Worm (Caenorhabditis elegans) whole organism, young adult: ENCODE data around the gene T28A8.2.

Experiments used
- B0035.1 ChIP-seq: sonication (generic microtip); optimal IDR thresholded peaks from 2 replicates; lab custom pipeline; 2016; ENCODE audit warnings: missing genetic modification characterization, mild to moderate bottlenecking, missing compliant biosample characterization, missing genotype, missing genetic modification reagents
- C06A6.2 ChIP-seq: fragments of 200-800 bp; sonication (Bioruptor generic); conservative IDR thresholded peaks from 2 replicates; pipeline ENCODE4 v1.3.6; 2022; ENCODE audit warnings: missing genetic modification characterization, missing compliant biosample characterization
- F33H1.4 ChIP-seq: fragments of 200-800 bp; sonication (Bioruptor generic); IDR thresholded peaks from 2 replicates; pipeline ENCODE4 v1.3.6; 2022; ENCODE audit warnings: missing genetic modification reagents, missing genetic modification characterization, missing compliant biosample characterization
- F37B4.10 ChIP-seq: fragments of 200-800 bp; sonication (Bioruptor generic); IDR thresholded peaks from 2 replicates; pipeline ENCODE4 v1.3.6; 2022; ENCODE audit warnings: missing genetic modification characterization, missing compliant biosample characterization
- F39B2.1 ChIP-seq: fragments of 200-800 bp; sonication (Bioruptor generic); IDR thresholded peaks from 2 replicates; pipeline ENCODE4 v1.3.6; 2022; ENCODE audit warnings: missing genetic modification reagents, missing genetic modification characterization, missing compliant biosample characterization
- F49E8.2 ChIP-seq: sonication (generic microtip); optimal IDR thresholded peaks from 3 replicates; lab custom pipeline; 2017; ENCODE audit warnings: missing genetic modification characterization, mild to moderate bottlenecking, missing compliant biosample characterization, antibody characterized with exemption, moderate library complexity; ENCODE audit not compliant: insufficient read depth
- F57A8.1 ChIP-seq: fragments of 200-800 bp; sonication (Bioruptor generic); optimal IDR thresholded peaks from 2 replicates; lab custom pipeline; 2018; ENCODE audit warnings: mild to moderate bottlenecking, missing genetic modification characterization, moderate library complexity, missing compliant biosample characterization
- K11D2.4 ChIP-seq: fragments of 200-800 bp; sonication (Bioruptor generic); IDR thresholded peaks from 2 replicates; pipeline ENCODE4 v1.3.6; 2022; ENCODE audit warnings: missing genetic modification reagents, missing genetic modification characterization, missing compliant biosample characterization
- Y53F4B.3 ChIP-seq: fragments of 200-800 bp; sonication (Bioruptor generic); IDR thresholded peaks from 2 replicates; pipeline ENCODE4 v1.3.6; 2022; ENCODE audit warnings: missing genetic modification reagents, missing genetic modification characterization, missing compliant biosample characterization
- Y56A3A.18 ChIP-seq: fragments of 200-800 bp; sonication (Bioruptor generic); IDR thresholded peaks from 2 replicates; pipeline ENCODE4 v1.3.6; 2022; ENCODE audit warnings: missing genetic modification reagents, missing genetic modification characterization, missing compliant biosample characterization
- Y67H2A.10 ChIP-seq: fragments of 200-800 bp; sonication (Bioruptor generic); conservative IDR thresholded peaks from 2 replicates; pipeline ENCODE4 v1.3.6; 2022; ENCODE audit warnings: missing genetic modification reagents, missing genetic modification characterization, missing compliant biosample characterization
- Y79H2A.3 ChIP-seq: fragments of 200-800 bp; sonication (Bioruptor generic); conservative IDR thresholded peaks from 2 replicates; pipeline ENCODE4 v1.3.6; 2022; ENCODE audit warnings: missing genetic modification reagents, missing genetic modification characterization, missing compliant biosample characterization
- ama-1 ChIP-seq, 3 experiments: fragments of 150-350 bp in 1 of 3; sonication (generic microtip) in 2 of 3; optimal IDR thresholded peaks; 2 replicates each; lab custom pipeline; 2014 to 2018; ENCODE audit warnings: missing biosample characterization in 2 of 3, missing genetic modification characterization in 2 of 3, missing genetic modification reagents in 2 of 3
- athp-1 ChIP-seq: sonication (generic microtip); optimal IDR thresholded peaks from 2 replicates; lab custom pipeline; 2017; ENCODE audit warnings: mild to moderate bottlenecking, missing genetic modification characterization, missing compliant biosample characterization
- attf-3 ChIP-seq: fragments of 200-800 bp; sonication (Bioruptor generic); conservative IDR thresholded peaks from 2 replicates; pipeline ENCODE4 v1.3.6; 2022; ENCODE audit warnings: missing genetic modification reagents, missing genetic modification characterization, missing compliant biosample characterization
- attf-5 ChIP-seq: fragments of 200-800 bp; sonication (Bioruptor generic); optimal IDR thresholded peaks from 2 replicates; lab custom pipeline; 2018; ENCODE audit warnings: mild to moderate bottlenecking, missing genetic modification characterization, missing compliant biosample characterization
- attf-6 ChIP-seq: fragments of 200-800 bp; sonication (Bioruptor generic); IDR thresholded peaks from 2 replicates; pipeline ENCODE4 v1.3.6; 2022; ENCODE audit warnings: missing genetic modification reagents, missing genetic modification characterization, missing compliant biosample characterization
- bed-1 ChIP-seq: fragments of 200-800 bp; sonication (Bioruptor generic); IDR thresholded peaks from 2 replicates; pipeline ENCODE4 v1.3.6; 2022; ENCODE audit warnings: missing genetic modification reagents, missing genetic modification characterization, missing compliant biosample characterization
- ccch-3 ChIP-seq: fragments of 200-800 bp; sonication (Bioruptor generic); optimal IDR thresholded peaks from 2 replicates; lab custom pipeline; 2018; ENCODE audit warnings: mild to moderate bottlenecking, missing genetic modification characterization, missing compliant biosample characterization
- ceh-100 ChIP-seq: fragments of 200-800 bp; sonication (Bioruptor generic); IDR thresholded peaks from 2 replicates; pipeline ENCODE4 v1.3.6; 2022; ENCODE audit warnings: missing genetic modification reagents, missing genetic modification characterization, missing compliant biosample characterization
- ceh-58 ChIP-seq: fragments of 200-800 bp; sonication (Bioruptor generic); IDR thresholded peaks from 2 replicates; pipeline ENCODE4 v1.3.6; 2022; ENCODE audit warnings: missing genetic modification characterization, missing compliant biosample characterization
- ceh-91 ChIP-seq: fragments of 200-800 bp; sonication (Bioruptor generic); IDR thresholded peaks from 2 replicates; pipeline ENCODE4 v1.3.6; 2022; ENCODE audit warnings: missing genetic modification reagents, missing genetic modification characterization, missing compliant biosample characterization
- chd-7 ChIP-seq: sonication (generic microtip); optimal IDR thresholded peaks from 2 replicates; lab custom pipeline; 2016; ENCODE audit warnings: mild to moderate bottlenecking, missing genetic modification characterization, moderate library complexity, missing compliant biosample characterization
- dox-1 ChIP-seq: fragments of 200-800 bp; sonication (Bioruptor generic); IDR thresholded peaks from 2 replicates; pipeline ENCODE4 v1.3.6; 2022; ENCODE audit warnings: missing genetic modification reagents, missing genetic modification characterization, missing compliant biosample characterization
- dpff-1 ChIP-seq: sonication (generic microtip); optimal IDR thresholded peaks from 2 replicates; lab custom pipeline; 2017; ENCODE audit warnings: mild to moderate bottlenecking, missing genetic modification characterization, missing compliant biosample characterization
- fkh-3 ChIP-seq: sonication (generic microtip); optimal IDR thresholded peaks from 2 replicates; lab custom pipeline; 2016; ENCODE audit warnings: mild to moderate bottlenecking, missing genetic modification characterization, missing compliant biosample characterization
- him-1 ChIP-seq: sonication (generic microtip); optimal IDR thresholded peaks from 2 replicates; lab custom pipeline; 2016; ENCODE audit warnings: missing genotype, missing genetic modification reagents, missing genetic modification characterization, missing compliant biosample characterization
- hlh-12 ChIP-seq: sonication (generic microtip); optimal IDR thresholded peaks from 2 replicates; lab custom pipeline; 2016; ENCODE audit warnings: missing genetic modification characterization, missing compliant biosample characterization
- hlh-26 ChIP-seq: fragments of 200-800 bp; sonication (Bioruptor generic); conservative IDR thresholded peaks from 2 replicates; pipeline ENCODE4 v1.3.6; 2022; ENCODE audit warnings: missing genetic modification reagents, missing genetic modification characterization, missing compliant biosample characterization
- hsf-1 ChIP-seq: fragments of 200-800 bp; sonication (Bioruptor generic); IDR thresholded peaks from 2 replicates; pipeline ENCODE4 v1.3.6; 2022; ENCODE audit warnings: missing genetic modification reagents, missing genetic modification characterization, missing compliant biosample characterization
- lin-26 ChIP-seq: fragments of 200-800 bp; sonication (Bioruptor generic); IDR thresholded peaks from 2 replicates; pipeline ENCODE4 v1.3.6; 2022; ENCODE audit warnings: missing genetic modification reagents, missing genetic modification characterization, missing compliant biosample characterization
- lin-54 ChIP-seq: fragments of 200-800 bp; sonication (Bioruptor generic); optimal IDR thresholded peaks from 2 replicates; lab custom pipeline; 2018; ENCODE audit warnings: mild to moderate bottlenecking, missing genetic modification characterization, missing compliant biosample characterization
- lir-1 ChIP-seq: fragments of 200-800 bp; sonication (Bioruptor generic); conservative IDR thresholded peaks from 2 replicates; pipeline ENCODE4 v1.3.6; 2022; ENCODE audit warnings: missing genetic modification reagents, missing genetic modification characterization, missing compliant biosample characterization
- madf-8 ChIP-seq: fragments of 200-800 bp; sonication (Bioruptor generic); conservative IDR thresholded peaks from 2 replicates; pipeline ENCODE4 v1.3.6; 2022; ENCODE audit warnings: missing genetic modification reagents, missing genetic modification characterization, missing compliant biosample characterization
- nfyb-1 ChIP-seq: fragments of 200-800 bp; sonication (Bioruptor generic); IDR thresholded peaks from 2 replicates; pipeline ENCODE4 v1.3.6; 2022; ENCODE audit warnings: missing genetic modification reagents, missing genetic modification characterization, missing compliant biosample characterization
- nhr-179 ChIP-seq: sonication (generic microtip); optimal IDR thresholded peaks from 2 replicates; lab custom pipeline; 2016; ENCODE audit warnings: mild to moderate bottlenecking, missing genetic modification characterization, missing compliant biosample characterization
- nhr-90 ChIP-seq: sonication (generic microtip); optimal IDR thresholded peaks from 2 replicates; lab custom pipeline; 2016; ENCODE audit warnings: missing genotype, mild to moderate bottlenecking, missing genetic modification characterization, missing compliant biosample characterization
- pha-4 ChIP-seq: fragments of 150-350 bp; sonication (generic microtip); optimal IDR thresholded peaks from 2 replicates; lab custom pipeline; 2014; ENCODE audit warnings: missing biosample characterization, missing genetic modification reagents, missing genetic modification characterization
- rec-8 ChIP-seq, 2 experiments: sonication (generic microtip); optimal IDR thresholded peaks; 2 replicates each; lab custom pipeline; 2016; ENCODE audit warnings: mild to moderate bottlenecking in 2 of 2, missing genetic modification characterization in 2 of 2, missing genetic modification reagents in 2 of 2, missing genotype in 2 of 2, missing biosample characterization in 1 of 2, missing compliant biosample characterization in 1 of 2, moderate library complexity in 1 of 2
- repo-1 ChIP-seq: sonication (generic microtip); optimal IDR thresholded peaks from 2 replicates; lab custom pipeline; 2017; ENCODE audit warnings: mild to moderate bottlenecking, missing genetic modification characterization, missing compliant biosample characterization
- snpc-1.3 ChIP-seq: sonication (generic microtip); optimal IDR thresholded peaks from 2 replicates; lab custom pipeline; 2017; ENCODE audit warnings: missing genetic modification characterization, mild to moderate bottlenecking, missing compliant biosample characterization, antibody characterized with exemption, moderate library complexity, missing genotype, missing genetic modification reagents; ENCODE audit not compliant: insufficient read depth
- snpc-4 ChIP-seq, 5 experiments: fragments of 150-350 bp in 1 of 5; sonication (generic microtip) in 4 of 5; optimal IDR thresholded peaks; 2 replicates each; lab custom pipeline; 2014 to 2018; ENCODE audit warnings: missing genetic modification characterization in 5 of 5, missing biosample characterization in 3 of 5, antibody characterized with exemption in 2 of 5, mild to moderate bottlenecking in 2 of 5, missing compliant biosample characterization in 2 of 5, missing genotype in 2 of 5, moderate library complexity in 2 of 5, missing genetic modification reagents in 1 of 5
- unc-130 ChIP-seq: sonication (generic microtip); optimal IDR thresholded peaks from 2 replicates; lab custom pipeline; 2016; ENCODE audit warnings: missing genetic modification reagents, missing genetic modification characterization, missing compliant biosample characterization
- unc-62 ChIP-seq: fragments of 150-350 bp; optimal IDR thresholded peaks from 2 replicates; lab custom pipeline; 2014; ENCODE audit warnings: missing biosample characterization, missing genetic modification reagents, missing genetic modification characterization
- ztf-28 ChIP-seq: fragments of 200-800 bp; sonication (Bioruptor generic); IDR thresholded peaks from 2 replicates; pipeline ENCODE4 v1.3.6; 2022; ENCODE audit warnings: missing genetic modification reagents, missing genetic modification characterization, missing compliant biosample characterization

Gene T28A8.2

DNA sequence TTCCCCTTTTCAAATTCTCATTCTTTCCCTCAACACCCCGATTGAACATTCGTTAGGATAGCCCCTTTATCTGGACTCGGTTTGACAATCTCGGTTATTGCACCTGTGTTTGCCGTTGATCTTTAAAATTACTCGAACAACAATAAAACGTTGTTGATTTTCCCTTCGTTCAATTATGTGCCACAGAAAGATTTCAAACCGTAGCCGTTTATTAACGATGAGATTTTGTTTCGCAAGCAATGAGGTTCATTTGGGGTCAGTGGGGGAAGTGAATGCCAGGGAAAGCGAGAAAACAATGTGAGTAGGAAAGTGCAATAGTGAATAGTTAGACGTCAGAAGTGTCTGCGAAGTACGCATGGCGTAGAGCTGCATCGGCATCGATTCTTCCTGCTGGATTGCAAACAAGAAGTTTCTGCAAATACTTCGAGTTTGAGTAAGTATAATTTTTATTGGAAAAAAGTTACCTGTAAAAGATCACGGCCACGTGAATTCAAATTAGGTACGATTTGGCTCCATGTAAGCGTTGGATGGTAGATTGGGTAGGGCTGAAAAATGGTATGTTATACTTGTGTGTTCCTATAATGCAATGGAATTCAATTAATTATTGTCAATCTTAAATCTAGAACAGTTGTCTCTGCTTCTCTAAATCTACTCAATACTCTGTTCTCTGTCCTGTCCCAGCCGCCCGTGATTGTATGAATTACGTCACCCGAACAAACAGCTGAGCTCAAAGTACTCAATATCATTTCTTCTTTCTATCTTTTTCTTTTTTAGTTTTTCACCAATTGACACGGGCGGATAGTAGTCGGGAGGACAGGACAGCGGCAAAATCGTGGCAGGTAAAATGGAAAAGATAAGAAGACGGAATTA is 30.7 kb downstream of the T28A8.2 start, which contains the start of gene kel-3:
Gene kel-3, plus strand, starts transcription at position 328 of the 870 bp plus-strand sequence.
- peak; percentile 98 for TF ChIP-seq fkh-3 (tag; lab: Kevin White, UChicago)
- TF ChIP-seq hlh-26 (GFP tag; lab: Robert Waterston, UW), result no peak
- TF ChIP-seq ama-1 (optimal IDR thresholded peaks at IDR 0.05; lab: Kevin White, UChicago), result peak; percentile 97
- peak; percentile 50 to 96 for TF ChIP-seq ama-1 (GFP tag; optimal IDR thresholded peaks at IDR 0.05; lab: Kevin White, UChicago)
- TF ChIP-seq F37B4.10, result 0 out of 2 replicates have a peak, but pooled peaks have one; percentile 57
- TF ChIP-seq ztf-28 (GFP tag; lab: Robert Waterston, UW), result 0 out of 2 replicates have a peak, but pooled peaks have one; percentile 47
- TF ChIP-seq bed-1 (GFP tag; lab: Robert Waterston, UW), result peak; percentile 82; the same call in 1 of the 2 replicates
- no peak for TF ChIP-seq snpc-4 (GFP tag; optimal IDR thresholded peaks at IDR 0.05; lab: Kevin White, UChicago)
- TF ChIP-seq snpc-4 (tag; optimal IDR thresholded peaks at IDR 0.05; lab: Kevin White, UChicago), result peak in 3 of 4 experiments; percentile 51 to 79 (median 56)
- TF ChIP-seq dox-1, result peak; percentile 83
- TF ChIP-seq K11D2.4 (GFP tag; lab: Robert Waterston, UW), result peak; percentile 77; the same call in 1 of the 2 replicates
- TF ChIP-seq nhr-179, result peak; percentile 54
- TF ChIP-seq ccch-3 (GFP tag; lab: Kevin White, UChicago), result peak; percentile 42
- TF ChIP-seq athp-1 (tag; lab: Kevin White, UChicago), result peak; percentile 98
- peak; percentile 98 for TF ChIP-seq dpff-1 (tag; lab: Kevin White, UChicago)
- TF ChIP-seq attf-5 (GFP tag; lab: Kevin White, UChicago), result peak; percentile 70
- peak; percentile 84 for TF ChIP-seq F39B2.1 (GFP tag; lab: Robert Waterston, UW)
- peak; percentile 31 to 57 for TF ChIP-seq rec-8 (tag; optimal IDR thresholded peaks at IDR 0.05; lab: Kevin White, UChicago)
- peak; percentile 86 for TF ChIP-seq lin-54 (GFP tag; lab: Kevin White, UChicago)
- peak; percentile 90 for TF ChIP-seq B0035.1 (tag; lab: Kevin White, UChicago)
- peak; percentile 39 for TF ChIP-seq F57A8.1 (GFP tag; lab: Kevin White, UChicago)
- TF ChIP-seq lin-26, result peak; percentile 92
- peak; percentile 94 for TF ChIP-seq Y56A3A.18 (GFP tag; lab: Robert Waterston, UW)
- peak; percentile 54 for TF ChIP-seq him-1 (tag; lab: Kevin White, UChicago)
- peak; percentile 20; the same call in 1 of the 2 replicates for TF ChIP-seq madf-8
- peak; percentile 97 for TF ChIP-seq unc-130 (GFP tag; lab: Kevin White, UChicago)
- TF ChIP-seq attf-6 (GFP tag; lab: Robert Waterston, UW), result peak; percentile 87
- peak; percentile 96 for TF ChIP-seq chd-7 (tag; lab: Kevin White, UChicago)
- TF ChIP-seq attf-3 (GFP tag; lab: Robert Waterston, UW), result peak; percentile 32; the same call in 1 of the 2 replicates
- TF ChIP-seq nfyb-1, result peak; percentile 94
- peak; percentile 67 for TF ChIP-seq F33H1.4 (GFP tag; lab: Robert Waterston, UW)
- TF ChIP-seq ceh-100 (GFP tag; lab: Robert Waterston, UW), result peak; percentile 76
- peak; percentile 73 for TF ChIP-seq C06A6.2 (GFP tag; lab: Robert Waterston, UW)
- peak; percentile 98 for TF ChIP-seq repo-1
- peak; percentile 99 for TF ChIP-seq F49E8.2
- TF ChIP-seq snpc-1.3 (tag; lab: Kevin White, UChicago), result peak; percentile 90
- no peak for TF ChIP-seq Y53F4B.3
- TF ChIP-seq unc-62 (GFP tag; lab: Kevin White, UChicago), result no peak
- peak; percentile 89; the same call in 1 of the 2 replicates for TF ChIP-seq ceh-58 (GFP tag; lab: Robert Waterston, UW)
- peak; percentile 72 for TF ChIP-seq pha-4 (tag; lab: Kevin White, UChicago)
- TF ChIP-seq hlh-12 (tag; lab: Kevin White, UChicago), result no peak
- TF ChIP-seq ceh-91 (GFP tag; lab: Robert Waterston, UW), result no peak
- TF ChIP-seq lir-1, result no peak
- TF ChIP-seq nhr-90 (tag; lab: Kevin White, UChicago), result peak; percentile 80
- no peak for TF ChIP-seq Y67H2A.10
- peak; percentile 89 for TF ChIP-seq hsf-1 (GFP tag; lab: Robert Waterston, UW)
- peak; percentile 95 for TF ChIP-seq Y79H2A.3 (GFP tag; lab: Robert Waterston, UW)
